Fruit fly (Drosophila melanogaster) whole organism: Measurements from ENCODE around the gene Neto.

Source experiments
- CG8478 ChIP-seq: fragments of >200 bp; optimal IDR thresholded peaks from 2 replicates; lab custom pipeline; 2018; ENCODE audit warnings: inconsistent platforms
- Dll ChIP-seq: fragments of >200 bp; optimal IDR thresholded peaks from 2 replicates; lab custom pipeline; 2017
- EcR ChIP-seq, 2 experiments: fragments of >200 bp; optimal IDR thresholded peaks; 2 replicates each; lab custom pipeline; 2017; ENCODE audit warnings: missing biosample characterization in 2 of 2, missing genetic modification characterization in 2 of 2, missing genetic modification reagents in 2 of 2
- pan ChIP-seq: fragments of >200 bp; optimal IDR thresholded peaks from 2 replicates; lab custom pipeline; 2017
- psq ChIP-seq: fragments of >200 bp; optimal IDR thresholded peaks from 2 replicates; lab custom pipeline; 2017
- usp ChIP-seq: fragments of >200 bp; optimal IDR thresholded peaks from 2 replicates; lab custom pipeline; 2017; ENCODE audit warnings: missing biosample characterization, missing genetic modification characterization, mixed read lengths

Neto gene

DNA sequence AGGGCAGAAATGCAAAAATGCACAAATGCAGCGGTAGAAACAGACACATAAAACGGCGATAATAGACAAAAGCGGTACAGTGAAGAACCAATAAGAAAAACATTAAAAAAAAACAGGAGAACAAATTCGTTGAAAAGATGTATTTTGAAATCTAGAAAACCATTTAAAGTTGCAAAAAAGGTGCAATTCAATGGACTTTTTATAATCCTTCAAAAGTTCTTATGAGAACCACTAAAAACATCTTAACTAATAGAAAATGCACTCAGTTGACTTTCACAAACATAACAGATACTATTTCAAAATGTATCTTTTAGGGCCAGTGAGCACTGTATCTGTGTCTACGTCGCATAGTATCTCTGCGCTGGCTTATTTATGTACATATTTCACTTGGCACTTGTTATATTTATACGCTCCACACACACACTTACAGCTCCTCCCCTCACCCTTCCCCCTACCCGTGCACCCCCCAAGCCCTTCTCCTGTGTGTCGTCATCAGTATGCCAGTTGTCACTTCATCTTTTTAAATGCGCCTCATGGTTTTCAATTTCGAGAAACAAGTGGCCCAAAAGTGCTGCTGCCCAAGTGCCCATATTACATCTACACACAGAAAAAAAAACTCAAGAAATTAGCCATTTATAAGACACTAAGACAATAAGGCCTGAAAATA, 119.9 kb downstream of the Neto start:
- TF ChIP-seq usp (GFP tag; lab: Kevin White, UChicago) (no peak), Dll (lab: Kevin White, UChicago) (no peak), EcR (GFP tag; optimal IDR thresholded peaks at IDR 0.05; lab: Kevin White, UChicago) (no peak), CG8478 (lab: Kevin White, UChicago) (no peak), psq (lab: Kevin White, UChicago) (no peak), pan (lab: Kevin White, UChicago) (no peak)

DNA sequence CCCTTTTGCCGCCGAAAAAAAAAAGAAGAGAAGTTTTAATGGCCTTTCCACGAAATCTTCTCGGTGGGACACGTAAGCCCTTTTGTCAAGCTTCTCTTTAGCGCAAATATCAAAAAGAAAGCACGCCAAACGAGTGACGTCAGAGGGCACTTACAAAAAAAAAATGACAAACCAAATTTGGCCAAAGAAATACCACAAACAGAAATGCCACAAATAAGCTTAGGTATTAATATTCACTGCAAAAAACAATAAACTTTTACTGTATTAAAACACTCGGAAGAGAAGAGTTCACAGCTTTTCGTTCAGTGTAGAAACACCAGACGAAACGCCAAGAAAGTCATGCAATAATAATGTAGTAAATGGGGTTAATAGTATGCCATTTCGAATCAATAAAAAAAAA, 122.4 kb downstream of the Neto start:
- TF ChIP-seq usp (GFP tag; lab: Kevin White, UChicago): no peak

DNA sequence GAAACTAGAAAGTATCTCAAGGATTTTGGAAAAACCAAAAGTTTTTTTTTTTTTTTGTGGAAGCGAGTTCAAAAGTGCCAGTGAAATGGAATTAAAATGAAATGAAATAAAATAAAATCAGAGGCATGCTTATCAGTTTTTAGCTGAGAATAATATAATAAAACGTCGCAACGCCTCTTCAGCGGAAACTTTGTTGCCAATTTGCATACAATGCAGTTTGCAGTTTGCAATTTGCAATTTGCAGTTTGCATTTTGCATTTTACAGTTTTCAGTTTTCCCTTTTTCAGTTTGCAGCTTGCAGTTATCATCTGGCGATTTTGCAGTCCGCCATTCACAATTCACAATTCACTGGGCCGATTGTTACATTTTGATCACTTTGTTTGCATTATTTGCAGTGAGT, 123.1 kb downstream of the Neto start:
- no peak for TF ChIP-seq CG8478 (lab: Kevin White, UChicago)
- TF ChIP-seq psq (lab: Kevin White, UChicago): no peak
- TF ChIP-seq pan (lab: Kevin White, UChicago): no peak
- no peak for TF ChIP-seq Dll (lab: Kevin White, UChicago)
- TF ChIP-seq usp (GFP tag; lab: Kevin White, UChicago): no peak
- TF ChIP-seq EcR (GFP tag; optimal IDR thresholded peaks at IDR 0.05; lab: Kevin White, UChicago): no peak

DNA sequence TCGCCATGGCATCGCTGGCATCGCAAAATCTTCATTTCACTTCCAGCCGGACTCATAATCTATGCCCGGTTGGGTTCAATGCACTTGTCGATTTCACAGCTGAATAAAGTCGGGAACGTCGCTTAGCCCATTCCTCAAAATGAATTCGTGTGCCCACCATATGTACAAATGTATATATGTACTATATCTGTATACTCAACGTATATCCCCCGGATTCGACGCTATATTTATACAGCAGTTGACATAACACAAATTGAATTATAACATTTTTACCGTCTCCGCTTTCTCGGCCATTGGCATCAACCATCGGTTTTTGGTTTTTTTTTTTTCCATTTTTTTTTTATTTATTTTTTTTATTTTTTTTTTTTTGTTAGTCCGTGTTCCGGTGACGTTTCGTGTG, 124.6 kb downstream of the Neto start:
- TF ChIP-seq CG8478 (lab: Kevin White, UChicago) (no peak), EcR (GFP tag; optimal IDR thresholded peaks at IDR 0.05; lab: Kevin White, UChicago) (no peak), usp (GFP tag; lab: Kevin White, UChicago) (no peak), pan (lab: Kevin White, UChicago) (no peak), Dll (lab: Kevin White, UChicago) (no peak), psq (lab: Kevin White, UChicago) (no peak)

DNA sequence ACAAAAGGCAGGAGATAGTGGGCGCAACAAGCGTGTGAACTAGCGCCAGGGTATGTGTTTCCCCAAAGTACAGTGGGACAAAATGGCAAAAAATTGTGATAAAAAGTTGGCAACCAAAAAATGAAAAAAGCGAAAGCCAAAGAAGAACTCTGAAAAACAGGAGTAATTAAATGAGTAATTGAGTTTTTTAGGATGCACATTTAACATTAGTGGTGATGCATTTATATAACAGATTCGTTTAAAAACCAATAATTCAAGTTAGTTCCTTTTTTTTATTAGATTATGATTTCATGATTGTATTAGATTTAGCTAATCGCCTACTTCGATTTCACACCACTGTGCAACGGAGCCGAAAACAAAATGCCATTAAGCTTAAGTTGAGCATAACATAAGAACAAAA, 126.7 kb downstream of the Neto start:
- no peak for TF ChIP-seq EcR (GFP tag; optimal IDR thresholded peaks at IDR 0.05; lab: Kevin White, UChicago)
- TF ChIP-seq pan (lab: Kevin White, UChicago): no peak
- TF ChIP-seq CG8478 (lab: Kevin White, UChicago): no peak
- TF ChIP-seq psq (lab: Kevin White, UChicago): no peak
- no peak for TF ChIP-seq Dll (lab: Kevin White, UChicago)
- no peak for TF ChIP-seq usp (GFP tag; lab: Kevin White, UChicago)
